Worm (Caenorhabditis elegans) whole organism, L2 larva: ENCODE results near the gene F53F1.6.

Source experiments
- C34F6.9 ChIP-seq: fragments of 150-350 bp; optimal IDR thresholded peaks from 2 replicates; lab custom pipeline; 2014; ENCODE audit warnings: missing biosample characterization, missing genetic modification characterization
- F13H6.1 ChIP-seq: sonication (generic microtip); optimal IDR thresholded peaks from 2 replicates; lab custom pipeline; 2016; ENCODE audit warnings: missing genetic modification characterization, missing compliant biosample characterization
- R02D3.7 ChIP-seq: fragments of 150-350 bp; optimal IDR thresholded peaks from 2 replicates; lab custom pipeline; 2014; ENCODE audit warnings: missing biosample characterization, missing genetic modification characterization
- ZK546.5 ChIP-seq: sonication (generic microtip); optimal IDR thresholded peaks from 2 replicates; lab custom pipeline; 2017; ENCODE audit warnings: missing biosample characterization, missing genetic modification characterization
- alr-1 ChIP-seq: fragments of 150-350 bp; optimal IDR thresholded peaks from 2 replicates; lab custom pipeline; 2014; ENCODE audit warnings: missing biosample characterization, missing genetic modification characterization
- blmp-1 ChIP-seq: sonication (generic microtip); optimal IDR thresholded peaks from 2 replicates; lab custom pipeline; 2017; ENCODE audit warnings: missing genetic modification characterization, mild to moderate bottlenecking, missing compliant biosample characterization, antibody characterized with exemption, moderate library complexity; ENCODE audit not compliant: insufficient read depth
- ceh-16 ChIP-seq: fragments of 150-350 bp; optimal IDR thresholded peaks from 2 replicates; lab custom pipeline; 2014; ENCODE audit warnings: missing biosample characterization, missing genetic modification characterization
- ceh-82 ChIP-seq: fragments of 150-350 bp; optimal IDR thresholded peaks from 2 replicates; lab custom pipeline; 2014; ENCODE audit warnings: missing biosample characterization, missing genetic modification characterization
- crh-2 ChIP-seq: sonication (generic microtip); optimal IDR thresholded peaks from 2 replicates; lab custom pipeline; 2017; ENCODE audit warnings: missing biosample characterization, missing genetic modification characterization
- dmd-4 ChIP-seq: sonication (generic microtip); optimal IDR thresholded peaks from 2 replicates; lab custom pipeline; 2017; ENCODE audit warnings: missing biosample characterization, missing genetic modification characterization
- egl-27 ChIP-seq: sonication (generic microtip); optimal IDR thresholded peaks from 3 replicates; lab custom pipeline; 2017; ENCODE audit warnings: missing biosample characterization, missing genetic modification reagents, missing genetic modification characterization
- elt-1 ChIP-seq: fragments of 150-350 bp; optimal IDR thresholded peaks from 2 replicates; lab custom pipeline; 2014; ENCODE audit warnings: missing biosample characterization, missing genetic modification characterization
- lin-11 ChIP-seq: fragments of 150-350 bp; sonication (generic microtip); optimal IDR thresholded peaks from 2 replicates; lab custom pipeline; 2014; ENCODE audit warnings: missing biosample characterization, missing genetic modification characterization, inconsistent platforms, mixed read lengths
- lin-39 ChIP-seq: fragments of 150-350 bp; optimal IDR thresholded peaks from 2 replicates; lab custom pipeline; 2014; ENCODE audit warnings: missing biosample characterization, missing genetic modification reagents, missing genetic modification characterization
- lsy-2 ChIP-seq, 2 experiments: fragments of 150-350 bp in 1 of 2; sonication (generic microtip) in 1 of 2; optimal IDR thresholded peaks; 2 replicates each; lab custom pipeline; 2014 to 2017; ENCODE audit warnings: missing biosample characterization in 2 of 2, missing genetic modification characterization in 2 of 2
- mab-5 ChIP-seq: fragments of 150-350 bp; optimal IDR thresholded peaks from 2 replicates; lab custom pipeline; 2014; ENCODE audit warnings: missing biosample characterization, missing genetic modification characterization
- mdl-1 ChIP-seq, 2 experiments: fragments of 150-350 bp in 1 of 2; sonication (generic microtip) in 1 of 2; optimal IDR thresholded peaks; 2 replicates each; lab custom pipeline; 2017; ENCODE audit warnings: missing biosample characterization in 2 of 2, missing genetic modification characterization in 2 of 2
- nhr-10 ChIP-seq: sonication (generic microtip); optimal IDR thresholded peaks from 2 replicates; lab custom pipeline; 2017; ENCODE audit warnings: missing biosample characterization, missing genetic modification characterization
- nhr-11 ChIP-seq: fragments of 150-350 bp; optimal IDR thresholded peaks from 2 replicates; lab custom pipeline; 2014; ENCODE audit warnings: missing biosample characterization, missing genetic modification characterization
- nhr-12 ChIP-seq: fragments of 150-350 bp; optimal IDR thresholded peaks from 2 replicates; lab custom pipeline; 2014; ENCODE audit warnings: missing biosample characterization, missing genetic modification characterization
- nhr-129 ChIP-seq: fragments of 150-350 bp; optimal IDR thresholded peaks from 2 replicates; lab custom pipeline; 2014; ENCODE audit warnings: missing biosample characterization, missing genetic modification characterization
- nhr-21 ChIP-seq: fragments of 150-350 bp; optimal IDR thresholded peaks from 2 replicates; lab custom pipeline; 2014; ENCODE audit warnings: missing biosample characterization, missing genetic modification characterization
- nhr-23 ChIP-seq: fragments of 150-350 bp; optimal IDR thresholded peaks from 2 replicates; lab custom pipeline; 2014; ENCODE audit warnings: missing biosample characterization, missing genetic modification reagents, missing genetic modification characterization
- nhr-237 ChIP-seq: fragments of 150-350 bp; optimal IDR thresholded peaks from 2 replicates; lab custom pipeline; 2014; ENCODE audit warnings: missing biosample characterization, missing genetic modification characterization
- nhr-25 ChIP-seq: fragments of 150-350 bp; sonication (generic microtip); optimal IDR thresholded peaks from 3 replicates; lab custom pipeline; 2014; ENCODE audit warnings: missing biosample characterization, missing genetic modification characterization
- nhr-77 ChIP-seq: fragments of 150-350 bp; optimal IDR thresholded peaks from 2 replicates; lab custom pipeline; 2014; ENCODE audit warnings: missing biosample characterization, missing genetic modification characterization
- peb-1 ChIP-seq: fragments of 150-350 bp; optimal IDR thresholded peaks from 2 replicates; lab custom pipeline; 2014; ENCODE audit warnings: missing biosample characterization, missing genetic modification characterization
- sem-4 ChIP-seq: fragments of 150-350 bp; optimal IDR thresholded peaks from 2 replicates; lab custom pipeline; 2014; ENCODE audit warnings: missing biosample characterization, missing genetic modification reagents, missing genetic modification characterization
- skn-1 ChIP-seq: sonication (generic microtip); optimal IDR thresholded peaks from 2 replicates; lab custom pipeline; 2017; ENCODE audit warnings: missing biosample characterization, missing genetic modification characterization
- sma-3 ChIP-seq: sonication (generic microtip); optimal IDR thresholded peaks from 2 replicates; lab custom pipeline; 2016; ENCODE audit warnings: missing genetic modification reagents, missing genetic modification characterization, missing compliant biosample characterization
- snpc-4 ChIP-seq: fragments of 150-350 bp; optimal IDR thresholded peaks from 2 replicates; lab custom pipeline; 2014; ENCODE audit warnings: missing biosample characterization, missing genetic modification characterization
- unc-39 ChIP-seq: fragments of 150-350 bp; optimal IDR thresholded peaks from 2 replicates; lab custom pipeline; 2014; ENCODE audit warnings: missing biosample characterization, missing genetic modification characterization
- unc-55 ChIP-seq: fragments of 150-350 bp; sonication (generic microtip); optimal IDR thresholded peaks from 3 replicates; lab custom pipeline; 2014; ENCODE audit warnings: missing biosample characterization, missing genetic modification reagents, missing genetic modification characterization
- unc-62 ChIP-seq: fragments of 150-350 bp; optimal IDR thresholded peaks from 2 replicates; lab custom pipeline; 2014; ENCODE audit warnings: missing biosample characterization, missing genetic modification reagents, missing genetic modification characterization
- zag-1 ChIP-seq: fragments of 150-350 bp; optimal IDR thresholded peaks from 2 replicates; lab custom pipeline; 2014; ENCODE audit warnings: missing biosample characterization, missing genetic modification characterization

Gene F53F1.6

DNA sequence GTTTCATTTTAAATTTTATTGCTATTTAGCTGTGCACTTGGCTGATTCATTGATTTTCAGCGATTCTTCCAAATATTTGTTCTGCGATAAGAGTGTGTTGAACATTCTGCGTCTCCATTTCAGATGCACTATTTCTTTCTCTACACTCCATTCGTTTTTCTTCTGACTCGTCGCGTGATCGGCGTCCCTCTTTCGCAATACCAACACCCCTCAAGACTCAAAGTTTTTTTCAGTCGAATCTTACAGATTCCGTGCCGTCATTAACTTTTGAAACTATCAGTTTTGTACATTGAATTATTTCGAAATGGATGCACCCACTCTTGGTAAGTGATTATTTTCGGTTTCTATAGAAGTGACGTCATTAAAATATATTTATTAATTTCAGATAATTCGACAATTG lies 45.6 kb upstream of the F53F1.6 start, which contains the start of gene frm-10 (continued):
- peak; percentile 8 to 28 for TF ChIP-seq mdl-1 (tag; optimal IDR thresholded peaks at IDR 0.05; lab: Kevin White, UChicago)
- no peak for TF ChIP-seq nhr-12 (tag; lab: Kevin White, UChicago)
- peak; percentile 81 for TF ChIP-seq crh-2 (tag; lab: Kevin White, UChicago)
- no peak for TF ChIP-seq peb-1 (tag; lab: Kevin White, UChicago)
- peak; percentile 59 for TF ChIP-seq sma-3 (GFP tag; lab: Kevin White, UChicago)
- no peak for TF ChIP-seq nhr-11 (tag; lab: Kevin White, UChicago)
- no peak for TF ChIP-seq ceh-82 (tag; lab: Kevin White, UChicago)
- TF ChIP-seq blmp-1 (tag; lab: Kevin White, UChicago), result no peak
- TF ChIP-seq nhr-10 (tag; lab: Kevin White, UChicago), result peak; percentile 14
- no peak for TF ChIP-seq dmd-4
- no peak for TF ChIP-seq nhr-21 (tag; lab: Kevin White, UChicago)
- no peak for TF ChIP-seq snpc-4 (tag; lab: Kevin White, UChicago)
- TF ChIP-seq elt-1 (tag; lab: Kevin White, UChicago), result no peak
- TF ChIP-seq lin-11 (tag; lab: Kevin White, UChicago), result peak; percentile 23

DNA sequence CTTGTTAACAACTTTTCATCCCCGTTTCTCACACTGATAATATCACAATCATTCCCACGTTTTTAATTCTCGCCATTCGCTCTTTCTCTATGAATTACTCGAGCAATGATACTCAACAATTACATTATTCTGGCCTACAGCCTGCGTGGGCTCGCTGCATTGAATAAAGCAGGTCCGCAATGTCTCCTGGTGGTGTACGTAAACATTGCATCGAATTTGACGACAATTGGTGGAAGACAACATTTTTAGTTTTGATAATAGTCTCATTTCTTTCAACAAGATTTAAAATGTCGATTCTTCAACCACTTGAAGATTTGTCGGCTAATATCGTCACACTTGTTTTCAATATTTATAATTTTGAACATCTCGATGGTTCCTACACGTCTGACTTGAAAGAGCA lies 41.9 kb upstream of the F53F1.6 start, which contains the start of gene bath-39:
TSS of gene bath-39 (plus strand) at position 137 of the 400 bp plus-strand sequence.
- no peak for TF ChIP-seq F13H6.1
- peak; percentile 50 for TF ChIP-seq nhr-129
- TF ChIP-seq ceh-16, result no peak
- no peak for TF ChIP-seq mab-5
- no peak for TF ChIP-seq nhr-25 (tag; lab: Kevin White, UChicago)
- TF ChIP-seq lin-11 (tag; lab: Kevin White, UChicago), result no peak
- no peak for TF ChIP-seq elt-1 (tag; lab: Kevin White, UChicago)
- no peak for TF ChIP-seq lin-39 (tag; lab: Kevin White, UChicago)
- no peak for TF ChIP-seq crh-2 (tag; lab: Kevin White, UChicago)
- TF ChIP-seq mdl-1 (tag; optimal IDR thresholded peaks at IDR 0.05; lab: Kevin White, UChicago), result no peak
- TF ChIP-seq unc-55 (GFP tag; lab: Kevin White, UChicago), result peak; percentile 37
- peak; percentile 52 for TF ChIP-seq C34F6.9
- no peak for TF ChIP-seq blmp-1 (tag; lab: Kevin White, UChicago)
- no peak for TF ChIP-seq ZK546.5 (tag; lab: Kevin White, UChicago)
- TF ChIP-seq nhr-237 (tag; lab: Kevin White, UChicago), result no peak
- TF ChIP-seq lsy-2 (tag; optimal IDR thresholded peaks at IDR 0.05; lab: Kevin White, UChicago), result peak in 1 of 2 experiments; percentile 33

DNA sequence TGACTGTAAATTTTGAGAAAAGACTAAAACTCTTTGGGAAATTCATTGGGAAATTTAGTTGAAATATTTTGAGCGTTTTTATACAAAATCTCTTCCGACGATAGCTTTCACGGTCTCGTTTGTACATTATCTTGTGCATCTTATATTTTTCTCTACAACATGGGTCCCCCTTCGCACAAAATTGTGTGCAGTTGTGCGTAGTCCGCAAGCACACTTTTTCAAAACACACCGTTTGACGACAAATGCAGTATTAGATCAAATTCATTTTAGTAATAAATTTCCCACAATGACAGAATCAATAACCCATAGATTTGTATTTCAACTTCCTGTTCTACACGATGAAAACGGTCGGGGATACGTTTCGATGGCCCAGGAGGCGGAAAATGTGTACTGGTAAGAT lies 40.4 kb upstream of the F53F1.6 start, which contains the start of gene F25H9.2:
TSS of gene F25H9.2 (plus strand) at position 226 of the 400 bp plus-strand sequence.
- no peak for TF ChIP-seq R02D3.7 (tag; lab: Kevin White, UChicago)
- peak; percentile 43 for TF ChIP-seq C34F6.9
- TF ChIP-seq unc-39, result no peak
- TF ChIP-seq mab-5, result peak; percentile 0

DNA sequence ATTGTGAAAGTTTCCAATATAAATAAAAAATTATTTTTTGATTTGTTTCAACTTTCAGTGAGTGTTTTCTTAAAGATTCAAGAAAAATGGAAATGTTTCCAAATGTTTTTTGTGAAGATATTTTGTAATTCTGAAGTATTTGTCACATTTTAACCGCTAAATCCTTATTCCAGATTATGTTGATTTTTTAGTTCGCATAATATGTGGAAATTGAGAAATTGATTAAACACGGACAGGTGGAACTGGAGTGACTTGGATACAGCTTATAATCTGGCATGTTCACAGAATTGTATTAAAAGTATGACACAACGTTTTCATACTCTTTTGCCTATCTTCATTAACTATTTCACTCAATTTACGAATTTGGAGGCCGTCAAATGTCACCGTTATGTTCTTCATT lies 38.0 kb upstream of the F53F1.6 start, which contains the start of gene lurp-3:
TSS of gene lurp-3 (plus strand) at position 301 of the 400 bp plus-strand sequence.
- TF ChIP-seq C34F6.9, result no peak
- no peak for TF ChIP-seq nhr-77 (tag; lab: Kevin White, UChicago)
- TF ChIP-seq unc-62 (GFP tag; lab: Kevin White, UChicago), result no peak
- TF ChIP-seq zag-1 (tag; lab: Kevin White, UChicago), result no peak
- TF ChIP-seq ceh-16, result no peak
- no peak for TF ChIP-seq egl-27 (tag; lab: Kevin White, UChicago)
- no peak for TF ChIP-seq unc-55 (GFP tag; lab: Kevin White, UChicago)
- no peak for TF ChIP-seq lin-39 (tag; lab: Kevin White, UChicago)
- TF ChIP-seq unc-39, result no peak
- no peak for TF ChIP-seq sem-4 (tag; lab: Kevin White, UChicago)
- no peak for TF ChIP-seq skn-1 (tag; lab: Kevin White, UChicago)
- TF ChIP-seq nhr-21 (tag; lab: Kevin White, UChicago), result no peak
- TF ChIP-seq, all 48 proteins: peak for 0

DNA sequence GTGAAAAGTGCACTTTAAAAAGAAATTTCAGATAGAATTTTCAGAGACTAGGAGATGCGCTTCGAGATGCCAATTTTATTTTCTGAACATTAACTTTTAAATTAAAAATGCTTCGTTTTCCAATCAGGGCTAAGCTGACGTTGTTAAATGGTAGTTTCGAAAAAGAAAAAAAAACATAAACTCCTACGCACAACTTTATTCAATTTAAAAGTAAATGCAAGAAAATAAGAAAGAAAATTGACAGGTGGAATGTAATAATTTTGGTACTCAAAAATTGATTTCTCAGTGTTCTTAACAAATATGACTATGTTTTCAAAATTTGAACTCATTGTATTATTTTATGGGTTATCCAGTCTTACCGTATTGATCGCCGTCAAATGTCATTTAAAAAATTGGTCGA lies 35.9 kb upstream of the F53F1.6 start, which contains the start of gene lurp-2:
TSS of gene lurp-2 (plus strand) at position 301 of the 400 bp plus-strand sequence.
- TF ChIP-seq nhr-23 (tag; lab: Kevin White, UChicago) (no peak), alr-1 (tag; lab: Kevin White, UChicago) (no peak)
